Worm (Caenorhabditis elegans) whole organism, L2 larva: ENCODE data around the gene str-178.

Experiments
- C34F6.9 ChIP-seq: fragments of 150-350 bp; optimal IDR thresholded peaks from 2 replicates; lab custom pipeline; 2014; ENCODE audit warnings: missing biosample characterization, missing genetic modification characterization
- R02D3.7 ChIP-seq: fragments of 150-350 bp; optimal IDR thresholded peaks from 2 replicates; lab custom pipeline; 2014; ENCODE audit warnings: missing biosample characterization, missing genetic modification characterization
- ZK546.5 ChIP-seq: sonication (generic microtip); optimal IDR thresholded peaks from 2 replicates; lab custom pipeline; 2017; ENCODE audit warnings: missing biosample characterization, missing genetic modification characterization
- blmp-1 ChIP-seq: sonication (generic microtip); optimal IDR thresholded peaks from 2 replicates; lab custom pipeline; 2017; ENCODE audit warnings: missing genetic modification characterization, mild to moderate bottlenecking, missing compliant biosample characterization, antibody characterized with exemption, moderate library complexity; ENCODE audit not compliant: insufficient read depth
- ceh-82 ChIP-seq: fragments of 150-350 bp; optimal IDR thresholded peaks from 2 replicates; lab custom pipeline; 2014; ENCODE audit warnings: missing biosample characterization, missing genetic modification characterization
- elt-1 ChIP-seq: fragments of 150-350 bp; optimal IDR thresholded peaks from 2 replicates; lab custom pipeline; 2014; ENCODE audit warnings: missing biosample characterization, missing genetic modification characterization
- lin-39 ChIP-seq: fragments of 150-350 bp; optimal IDR thresholded peaks from 2 replicates; lab custom pipeline; 2014; ENCODE audit warnings: missing biosample characterization, missing genetic modification reagents, missing genetic modification characterization
- mdl-1 ChIP-seq, 2 experiments: fragments of 150-350 bp in 1 of 2; sonication (generic microtip) in 1 of 2; optimal IDR thresholded peaks; 2 replicates each; lab custom pipeline; 2017; ENCODE audit warnings: missing biosample characterization in 2 of 2, missing genetic modification characterization in 2 of 2
- nhr-10 ChIP-seq: sonication (generic microtip); optimal IDR thresholded peaks from 2 replicates; lab custom pipeline; 2017; ENCODE audit warnings: missing biosample characterization, missing genetic modification characterization
- nhr-11 ChIP-seq: fragments of 150-350 bp; optimal IDR thresholded peaks from 2 replicates; lab custom pipeline; 2014; ENCODE audit warnings: missing biosample characterization, missing genetic modification characterization
- nhr-21 ChIP-seq: fragments of 150-350 bp; optimal IDR thresholded peaks from 2 replicates; lab custom pipeline; 2014; ENCODE audit warnings: missing biosample characterization, missing genetic modification characterization
- sma-9 ChIP-seq, 2 experiments: fragments of 150-350 bp in 1 of 2; sonication (generic microtip) in 1 of 2; optimal IDR thresholded peaks; 2 replicates each; lab custom pipeline; 2014 to 2016; ENCODE audit warnings: missing genetic modification characterization in 2 of 2, mild to moderate bottlenecking in 1 of 2, missing biosample characterization in 1 of 2, missing compliant biosample characterization in 1 of 2, missing genetic modification reagents in 1 of 2, moderate library complexity in 1 of 2
- unc-62 ChIP-seq: fragments of 150-350 bp; optimal IDR thresholded peaks from 2 replicates; lab custom pipeline; 2014; ENCODE audit warnings: missing biosample characterization, missing genetic modification reagents, missing genetic modification characterization

DNA sequence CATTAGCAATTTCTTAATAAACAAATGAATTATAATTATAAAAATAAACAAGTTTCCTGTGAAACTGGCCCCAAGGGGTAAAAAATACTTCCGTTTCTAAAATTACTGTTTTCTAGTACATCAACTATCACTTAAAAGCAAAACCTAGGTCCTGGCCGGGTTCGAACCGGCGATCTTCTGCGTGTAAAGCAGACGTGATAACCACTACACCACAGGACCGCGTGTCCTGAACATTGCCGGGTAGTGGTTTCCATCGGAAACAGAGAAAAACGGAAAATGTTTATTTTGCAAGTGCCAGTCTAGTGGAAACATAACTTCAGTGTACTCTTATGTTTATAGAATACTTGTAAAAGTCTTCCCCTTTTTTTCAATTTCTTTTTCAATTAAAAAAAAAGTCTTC, 33.1 kb downstream of the str-178 start:
- TF ChIP-seq lin-39 (tag; lab: Kevin White, UChicago), result no peak
- TF ChIP-seq nhr-10 (tag; lab: Kevin White, UChicago), result no peak
- no peak for TF ChIP-seq C34F6.9 (tag; lab: Kevin White, UChicago)
- no peak for TF ChIP-seq unc-62 (GFP tag; lab: Kevin White, UChicago)
- TF ChIP-seq ceh-82 (tag; lab: Kevin White, UChicago), result no peak
- TF ChIP-seq nhr-11 (tag; lab: Kevin White, UChicago), result no peak
- no peak for TF ChIP-seq mdl-1 (tag; optimal IDR thresholded peaks at IDR 0.05; lab: Kevin White, UChicago)
- TF ChIP-seq elt-1 (tag; lab: Kevin White, UChicago), result no peak
- TF ChIP-seq nhr-21 (tag; lab: Kevin White, UChicago), result no peak
- TF ChIP-seq R02D3.7 (tag; lab: Kevin White, UChicago), result no peak
- TF ChIP-seq ZK546.5 (tag; lab: Kevin White, UChicago), result no peak
- TF ChIP-seq sma-9 (GFP tag; optimal IDR thresholded peaks at IDR 0.05; lab: Kevin White, UChicago), result no peak
- TF ChIP-seq sma-9 (tag; optimal IDR thresholded peaks at IDR 0.05; lab: Kevin White, UChicago), result no peak
- no peak for TF ChIP-seq blmp-1
